Worm (Caenorhabditis elegans) whole organism, midembryonic: ENCODE measurements around the gene pitr-3.

Source experiments
- cog-1 ChIP-seq: sonication (generic microtip); optimal IDR thresholded peaks from 2 replicates; lab custom pipeline; 2016; ENCODE audit warnings: missing genetic modification characterization, missing compliant biosample characterization
- klf-2 ChIP-seq: fragments of 200-800 bp; sonication (Bioruptor generic); conservative IDR thresholded peaks from 2 replicates; pipeline ENCODE4 v1.3.6; 2022; ENCODE audit warnings: missing genetic modification reagents, missing genetic modification characterization, missing compliant biosample characterization
- ref-1 ChIP-seq: fragments of 200-800 bp; sonication (Bioruptor generic); conservative IDR thresholded peaks from 2 replicates; pipeline ENCODE4 v1.3.6; 2022; ENCODE audit warnings: missing genetic modification reagents, missing genetic modification characterization, missing compliant biosample characterization
- ztf-23 ChIP-seq: fragments of 200-800 bp; sonication (Bioruptor generic); IDR thresholded peaks from 2 replicates; pipeline ENCODE4 v1.3.6; 2022; ENCODE audit warnings: missing genetic modification reagents, missing genetic modification characterization, missing compliant biosample characterization

- no peak for TF ChIP-seq ref-1 (GFP tag; lab: Robert Waterston, UW)
- TF ChIP-seq ztf-23 (GFP tag; lab: Robert Waterston, UW) = no peak
- TF ChIP-seq klf-2 (GFP tag; lab: Robert Waterston, UW) = no peak
- no peak for TF ChIP-seq cog-1 (tag; lab: Kevin White, UChicago)
Measured at ce11 chrV:9152339-9152738, 11.1 kb upstream of the pitr-3 start.
